Worm (Caenorhabditis elegans) whole organism, young adult: ENCODE results near the gene cest-24.

Source experiments
- F37B4.10 ChIP-seq: fragments of 200-800 bp; sonication (Bioruptor generic); IDR thresholded peaks from 2 replicates; pipeline ENCODE4 v1.3.6; 2022; ENCODE audit warnings: missing genetic modification characterization, missing compliant biosample characterization
- F49E8.2 ChIP-seq: sonication (generic microtip); optimal IDR thresholded peaks from 3 replicates; lab custom pipeline; 2017; ENCODE audit warnings: missing genetic modification characterization, mild to moderate bottlenecking, missing compliant biosample characterization, antibody characterized with exemption, moderate library complexity; ENCODE audit not compliant: insufficient read depth
- hlh-12 ChIP-seq: sonication (generic microtip); optimal IDR thresholded peaks from 2 replicates; lab custom pipeline; 2016; ENCODE audit warnings: missing genetic modification characterization, missing compliant biosample characterization
- lin-54 ChIP-seq: fragments of 200-800 bp; sonication (Bioruptor generic); optimal IDR thresholded peaks from 2 replicates; lab custom pipeline; 2018; ENCODE audit warnings: mild to moderate bottlenecking, missing genetic modification characterization, missing compliant biosample characterization
- nfya-2 ChIP-seq: fragments of 200-800 bp; sonication (Bioruptor generic); IDR thresholded peaks from 2 replicates; pipeline ENCODE4 v1.3.6; 2022; ENCODE audit warnings: missing genetic modification reagents, missing genetic modification characterization, missing compliant biosample characterization
- sea-2 ChIP-seq: fragments of 200-800 bp; sonication (Bioruptor generic); IDR thresholded peaks from 2 replicates; pipeline ENCODE4 v1.3.6; 2022; ENCODE audit warnings: missing genetic modification characterization, missing compliant biosample characterization
- snpc-4 ChIP-seq, 5 experiments: fragments of 150-350 bp in 1 of 5; sonication (generic microtip) in 4 of 5; optimal IDR thresholded peaks; 2 replicates each; lab custom pipeline; 2014 to 2018; ENCODE audit warnings: missing genetic modification characterization in 5 of 5, missing biosample characterization in 3 of 5, antibody characterized with exemption in 2 of 5, mild to moderate bottlenecking in 2 of 5, missing compliant biosample characterization in 2 of 5, missing genotype in 2 of 5, moderate library complexity in 2 of 5, missing genetic modification reagents in 1 of 5
- somi-1 ChIP-seq: fragments of 200-800 bp; sonication (Bioruptor generic); optimal IDR thresholded peaks from 2 replicates; lab custom pipeline; 2018; ENCODE audit warnings: mild to moderate bottlenecking, missing genetic modification characterization, missing compliant biosample characterization
- zim-3 ChIP-seq: sonication (generic microtip); optimal IDR thresholded peaks from 2 replicates; lab custom pipeline; 2017; ENCODE audit warnings: mild to moderate bottlenecking, missing genetic modification characterization, moderate library complexity, missing compliant biosample characterization

- TF ChIP-seq sea-2 (GFP tag; lab: Robert Waterston, UW) = no peak
- TF ChIP-seq hlh-12 (tag; lab: Kevin White, UChicago) = no peak
- no peak for TF ChIP-seq somi-1 (GFP tag; lab: Kevin White, UChicago)
- TF ChIP-seq F49E8.2 (tag; lab: Kevin White, UChicago) = no peak
- TF ChIP-seq zim-3 (tag; lab: Kevin White, UChicago) = no peak
- TF ChIP-seq lin-54 (GFP tag; lab: Kevin White, UChicago) = no peak
- TF ChIP-seq F37B4.10 (GFP tag; lab: Robert Waterston, UW) = no peak
- no peak for TF ChIP-seq nfya-2 (GFP tag; lab: Robert Waterston, UW)
- TF ChIP-seq snpc-4 (GFP tag; optimal IDR thresholded peaks at IDR 0.05; lab: Kevin White, UChicago) = no peak
- no peak for TF ChIP-seq snpc-4 (tag; optimal IDR thresholded peaks at IDR 0.05; lab: Kevin White, UChicago)
These were observed 1.2 kb downstream of the cest-24 start for ce11 chrV:6317928-6318327.
